Worm (Caenorhabditis elegans): ENCODE data around the gene F02A9.7.

DNA sequence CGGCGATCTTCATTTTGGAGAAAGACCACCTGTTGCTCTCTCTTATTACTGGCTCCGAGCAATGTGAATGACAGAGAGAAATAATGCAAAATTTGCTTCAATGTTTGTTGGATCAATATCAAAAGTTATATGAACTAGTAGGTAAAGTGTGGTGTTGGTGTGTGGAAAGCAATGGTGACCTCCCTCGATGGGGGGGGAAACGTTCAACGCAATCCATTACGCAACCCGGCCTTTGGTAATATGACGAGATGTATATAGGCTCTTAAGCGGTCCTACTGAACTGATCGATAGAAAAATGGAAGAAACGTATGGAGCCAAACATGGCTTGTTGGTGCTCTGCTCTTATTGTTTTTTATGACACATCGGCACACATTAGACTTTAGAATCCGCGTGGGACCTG lies 34.3 kb upstream of the F02A9.7 start:
- TF ChIP-seq ceh-48 (tag; optimal IDR thresholded peaks at IDR 0.05) (no peak), ama-1 (optimal IDR thresholded peaks at IDR 0.05) (no peak), ceh-34 (tag; optimal IDR thresholded peaks at IDR 0.05) (no peak), K09A11.1 (tag; optimal IDR thresholded peaks at IDR 0.05; ENCODE audit: insufficient read depth) (no peak), ceh-18 (tag; optimal IDR thresholded peaks at IDR 0.05) (no peak), pax-1 (tag; optimal IDR thresholded peaks at IDR 0.05) (no peak), hlh-8 (tag; optimal IDR thresholded peaks at IDR 0.05) (no peak), pha-4 (tag; optimal IDR thresholded peaks at IDR 0.05) (no peak), lin-11 (tag; optimal IDR thresholded peaks at IDR 0.05) (no peak), pqm-1 (tag; optimal IDR thresholded peaks at IDR 0.05) (no peak), dve-1 (tag; optimal IDR thresholded peaks at IDR 0.05) (no peak), ceh-24 (tag; optimal IDR thresholded peaks at IDR 0.05) (no peak), ttx-3 (tag; optimal IDR thresholded peaks at IDR 0.05) (no peak)

All from whole organism, late embryonic.